Fruit fly (Drosophila melanogaster) S2 (cell line): Measurements from ENCODE around the gene CG13999.

Experiments
- CG8478 ChIP-seq: fragments of >200 bp; optimal IDR thresholded peaks from 2 replicates; lab custom pipeline; 2018
- CTCF ChIP-seq, 2 experiments: fragments of >200 bp; optimal IDR thresholded peaks; 2 replicates each; lab custom pipeline; 2018

DNA sequence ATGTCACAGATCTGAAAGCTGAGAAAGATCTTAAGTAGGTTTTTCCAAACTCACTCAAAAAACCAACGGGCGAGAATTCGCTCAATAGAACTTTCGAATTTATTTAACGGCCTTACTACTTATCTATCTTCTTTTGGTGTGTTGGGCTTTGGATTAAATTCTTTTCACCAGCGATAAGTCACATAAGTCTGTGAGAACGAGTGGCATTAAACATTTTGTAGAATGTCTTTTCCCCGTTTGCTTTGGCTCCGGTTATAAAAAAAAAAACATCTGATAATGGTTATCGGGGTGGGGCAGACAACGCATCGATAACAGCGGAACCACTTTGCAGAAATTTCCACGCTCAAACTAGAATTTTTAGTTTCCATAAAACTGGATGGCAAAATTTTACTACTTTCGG, 19.3 kb upstream of the CG13999 start:
- TF ChIP-seq CTCF (optimal IDR thresholded peaks at IDR 0.05; lab: Kevin White, UChicago): no peak
- TF ChIP-seq CG8478 (lab: Kevin White, UChicago): no peak
